Worm (Caenorhabditis elegans) whole organism, L4/young adult: ENCODE data around the gene bcl-7.

Experiments
- W03F9.2 ChIP-seq: fragments of 150-350 bp; optimal IDR thresholded peaks from 2 replicates; lab custom pipeline; 2014; ENCODE audit warnings: missing biosample characterization, missing genetic modification characterization
- dao-5 ChIP-seq: sonication (generic microtip); optimal IDR thresholded peaks from 2 replicates; lab custom pipeline; 2016; ENCODE audit warnings: missing genotype, missing genetic modification characterization, moderate library complexity, missing compliant biosample characterization
- him-1 ChIP-seq: sonication (generic microtip); optimal IDR thresholded peaks from 2 replicates; lab custom pipeline; 2016; ENCODE audit warnings: missing genotype, missing genetic modification reagents, missing genetic modification characterization, missing compliant biosample characterization

- TF ChIP-seq him-1 (no peak), W03F9.2 (tag; lab: Kevin White, UChicago) (no peak), dao-5 (tag; lab: Kevin White, UChicago) (no peak)
These were observed 49.7 kb upstream of the bcl-7 start, which contains the start of gene aldo-2 for ce11 chrIII:5876140-5876675.
